Worm (Caenorhabditis elegans): ENCODE data around the gene T16D1.1.

Gene T16D1.1

ce11 chrII:5241560-5241959 lies at the start of gene T16D1.1:
T16D1.1 (minus strand) TSS chrII:5241660.
- TF ChIP-seq unc-62 (GFP tag; optimal IDR thresholded peaks at IDR 0.05), result no peak

- TF ChIP-seq unc-62 (GFP tag; optimal IDR thresholded peaks at IDR 0.05), result no peak
These were observed 49.6 kb upstream of the T16D1.1 start for ce11 chrII:5291051-5291450.

- TF ChIP-seq unc-62 (GFP tag; optimal IDR thresholded peaks at IDR 0.05), result no peak
These were observed 47.7 kb upstream of the T16D1.1 start, which contains the start of gene ZK622.5 for ce11 chrII:5289142-5289541. ZK622.5 (plus strand) TSS chrII:5289442.

- no peak for TF ChIP-seq unc-62 (GFP tag; optimal IDR thresholded peaks at IDR 0.05)
These were observed 43.6 kb upstream of the T16D1.1 start, which contains the start of gene gur-5 for ce11 chrII:5285029-5285428. gur-5 (plus strand) TSS chrII:5285329.

ce11 chrII:5282740-5283281 lies 41.4 kb upstream of the T16D1.1 start:
- no peak for TF ChIP-seq unc-62 (GFP tag; optimal IDR thresholded peaks at IDR 0.05)

ce11 chrII:5282192-5282591 lies 40.7 kb upstream of the T16D1.1 start, which contains the start of gene pmt-1:
pmt-1 (minus strand) TSS chrII:5282523.
- no peak for TF ChIP-seq unc-62 (GFP tag; optimal IDR thresholded peaks at IDR 0.05)

- TF ChIP-seq unc-62 (GFP tag; optimal IDR thresholded peaks at IDR 0.05), result no peak
These were observed 39.7 kb upstream of the T16D1.1 start for ce11 chrII:5281137-5281536.

- no peak for TF ChIP-seq unc-62 (GFP tag; optimal IDR thresholded peaks at IDR 0.05)
These were observed 36.3 kb upstream of the T16D1.1 start for ce11 chrII:5277780-5278179.

- TF ChIP-seq unc-62 (GFP tag; optimal IDR thresholded peaks at IDR 0.05), result no peak
These were observed 35.3 kb upstream of the T16D1.1 start for ce11 chrII:5276736-5277135.

ce11 chrII:5271729-5272322 lies 30.4 kb upstream of the T16D1.1 start, which contains the start of gene drn-1:
drn-1 (minus strand) TSS chrII:5271845.
- TF ChIP-seq unc-62 (GFP tag; optimal IDR thresholded peaks at IDR 0.05), result no peak

- no peak for TF ChIP-seq unc-62 (GFP tag; optimal IDR thresholded peaks at IDR 0.05)
These were observed 27.5 kb upstream of the T16D1.1 start for ce11 chrII:5268977-5269376.

- no peak for TF ChIP-seq unc-62 (GFP tag; optimal IDR thresholded peaks at IDR 0.05)
These were observed 23.2 kb upstream of the T16D1.1 start for ce11 chrII:5264650-5265049.

ce11 chrII:5255435-5255834 lies 14.0 kb upstream of the T16D1.1 start, which contains the start of gene frpr-4:
frpr-4 (minus strand) TSS chrII:5255535.
- no peak for TF ChIP-seq unc-62 (GFP tag; optimal IDR thresholded peaks at IDR 0.05)

- no peak for TF ChIP-seq unc-62 (GFP tag; optimal IDR thresholded peaks at IDR 0.05)
These were observed 5.4 kb upstream of the T16D1.1 start, which contains the start of gene ptr-6 for ce11 chrII:5246791-5247361. ptr-6 (minus strand) TSS chrII:5246837.

ce11 chrII:5238366-5238765 lies 3.1 kb downstream of the T16D1.1 start, which contains the start of gene pho-4:
pho-4 (minus strand) TSS chrII:5238466.
- no peak for TF ChIP-seq unc-62 (GFP tag; optimal IDR thresholded peaks at IDR 0.05)

ce11 chrII:5237699-5238098 lies 3.8 kb downstream of the T16D1.1 start:
- no peak for TF ChIP-seq unc-62 (GFP tag; optimal IDR thresholded peaks at IDR 0.05)

- TF ChIP-seq unc-62 (GFP tag; optimal IDR thresholded peaks at IDR 0.05), result no peak
These were observed 5.7 kb downstream of the T16D1.1 start, which contains the start of gene pho-1 for ce11 chrII:5235758-5236157. pho-1 (minus strand) TSS chrII:5235846.
